Fruit fly (Drosophila melanogaster): ENCODE results near the gene CG13248.

The CG13248 gene

dm6 chr3L:20436069-20436468 is 25.7 kb upstream of the CG13248 start, which contains the start of the genes mRpL15 and CtIP:
Gene mRpL15, minus strand, starts transcription at chr3L:20436209.
Gene CtIP, plus strand, starts transcription at chr3L:20436250.
- no peak for TF ChIP-seq Myc (optimal IDR thresholded peaks at IDR 0.05)
- no peak for TF ChIP-seq Sin3A (optimal IDR thresholded peaks at IDR 0.05)
- no peak for TF ChIP-seq insv (optimal IDR thresholded peaks at IDR 0.05)
- TF ChIP-seq ttk (optimal IDR thresholded peaks at IDR 0.05) = no peak

dm6 chr3L:20432297-20432696 is 21.9 kb upstream of the CG13248 start, which contains the start of the genes Las and Psn:
Gene Las, minus strand, starts transcription at chr3L:20432361.
Gene Psn, plus strand, starts transcription at chr3L:20432468.
- TF ChIP-seq h (optimal IDR thresholded peaks at IDR 0.05) (no peak), psq (optimal IDR thresholded peaks at IDR 0.05) (no peak), Myc (optimal IDR thresholded peaks at IDR 0.05) (no peak), ttk (optimal IDR thresholded peaks at IDR 0.05) (no peak), insv (optimal IDR thresholded peaks at IDR 0.05) (no peak), Sin3A (optimal IDR thresholded peaks at IDR 0.05) (no peak)

- TF ChIP-seq psq (optimal IDR thresholded peaks at IDR 0.05) (no peak), ttk (optimal IDR thresholded peaks at IDR 0.05) (no peak), Myc (optimal IDR thresholded peaks at IDR 0.05) (no peak), Sin3A (optimal IDR thresholded peaks at IDR 0.05) (no peak), insv (optimal IDR thresholded peaks at IDR 0.05) (no peak), h (optimal IDR thresholded peaks at IDR 0.05) (no peak)
These were observed 21.3 kb upstream of the CG13248 start for dm6 chr3L:20431619-20432018.

dm6 chr3L:20430182-20430581 is 19.8 kb upstream of the CG13248 start, which contains the start of gene CG5262:
Gene CG5262, minus strand, starts transcription at chr3L:20430475.
- no peak for TF ChIP-seq ttk (optimal IDR thresholded peaks at IDR 0.05)
- TF ChIP-seq insv (optimal IDR thresholded peaks at IDR 0.05) = no peak
- no peak for TF ChIP-seq h (optimal IDR thresholded peaks at IDR 0.05)
- no peak for TF ChIP-seq Sin3A (optimal IDR thresholded peaks at IDR 0.05)
- TF ChIP-seq psq (optimal IDR thresholded peaks at IDR 0.05) = no peak
- no peak for TF ChIP-seq Myc (optimal IDR thresholded peaks at IDR 0.05)

- no peak for TF ChIP-seq Sin3A (optimal IDR thresholded peaks at IDR 0.05)
- no peak for TF ChIP-seq insv (optimal IDR thresholded peaks at IDR 0.05)
- no peak for TF ChIP-seq ttk (optimal IDR thresholded peaks at IDR 0.05)
- no peak for TF ChIP-seq Myc (optimal IDR thresholded peaks at IDR 0.05)
- no peak for TF ChIP-seq psq (optimal IDR thresholded peaks at IDR 0.05)
- TF ChIP-seq h (optimal IDR thresholded peaks at IDR 0.05) = no peak
These were observed 17.1 kb upstream of the CG13248 start, which contains the start of gene CG5274 for dm6 chr3L:20427449-20427848. Gene CG5274, minus strand, starts transcription at chr3L:20427666.

dm6 chr3L:20425888-20426287 is 15.5 kb upstream of the CG13248 start, which contains the start of gene CG5282:
Gene CG5282, minus strand, starts transcription at chr3L:20426071.
- TF ChIP-seq psq (optimal IDR thresholded peaks at IDR 0.05) = no peak
- no peak for TF ChIP-seq ttk (optimal IDR thresholded peaks at IDR 0.05)
- no peak for TF ChIP-seq h (optimal IDR thresholded peaks at IDR 0.05)
- no peak for TF ChIP-seq Sin3A (optimal IDR thresholded peaks at IDR 0.05)
- no peak for TF ChIP-seq Myc (optimal IDR thresholded peaks at IDR 0.05)
- TF ChIP-seq insv (optimal IDR thresholded peaks at IDR 0.05) = no peak

dm6 chr3L:20413304-20413703 is 2.9 kb upstream of the CG13248 start, which contains the start of gene zye:
Gene zye, plus strand, starts transcription at chr3L:20413604.
- TF ChIP-seq Sin3A (optimal IDR thresholded peaks at IDR 0.05) (no peak), h (optimal IDR thresholded peaks at IDR 0.05) (no peak), ttk (optimal IDR thresholded peaks at IDR 0.05) (no peak), insv (optimal IDR thresholded peaks at IDR 0.05) (no peak), psq (optimal IDR thresholded peaks at IDR 0.05) (no peak)

- TF ChIP-seq psq (optimal IDR thresholded peaks at IDR 0.05) (no peak), ttk (optimal IDR thresholded peaks at IDR 0.05) (no peak)
These were observed 414 bp upstream of the CG13248 start for dm6 chr3L:20410780-20411179.

- no peak for TF ChIP-seq insv (optimal IDR thresholded peaks at IDR 0.05)
These were observed 4.1 kb downstream of the CG13248 start for dm6 chr3L:20405971-20406948.

- TF ChIP-seq insv (optimal IDR thresholded peaks at IDR 0.05) (no peak), ttk (optimal IDR thresholded peaks at IDR 0.05) (no peak), Myc (optimal IDR thresholded peaks at IDR 0.05) (no peak), h (optimal IDR thresholded peaks at IDR 0.05) (no peak)
These were observed 5.0 kb downstream of the CG13248 start for dm6 chr3L:20405337-20405887.

dm6 chr3L:20404515-20404914 is 5.9 kb downstream of the CG13248 start:
- TF ChIP-seq insv (optimal IDR thresholded peaks at IDR 0.05) = no peak
- TF ChIP-seq Myc (optimal IDR thresholded peaks at IDR 0.05) = no peak
- no peak for TF ChIP-seq psq (optimal IDR thresholded peaks at IDR 0.05)
- no peak for TF ChIP-seq ttk (optimal IDR thresholded peaks at IDR 0.05)
- no peak for TF ChIP-seq Sin3A (optimal IDR thresholded peaks at IDR 0.05)
- TF ChIP-seq h (optimal IDR thresholded peaks at IDR 0.05) = no peak

- no peak for TF ChIP-seq h (optimal IDR thresholded peaks at IDR 0.05)
- no peak for TF ChIP-seq Sin3A (optimal IDR thresholded peaks at IDR 0.05)
- peak; percentile 45 for TF ChIP-seq psq (optimal IDR thresholded peaks at IDR 0.05)
These were observed 6.6 kb downstream of the CG13248 start for dm6 chr3L:20403493-20404379.
